Fruit fly (Drosophila melanogaster) whole organism, prepupa: ENCODE data around the gene mus101.

Experiments
- Blimp-1 ChIP-seq: fragments of 200-800 bp; sonication (Bioruptor generic); optimal IDR thresholded peaks from 3 replicates; lab custom pipeline; 2017; ENCODE audit warnings: missing biosample characterization, missing genetic modification characterization, mild to moderate bottlenecking, moderate library complexity, missing genetic modification reagents
- CG10631 ChIP-seq: fragments of 200-800 bp; sonication (Bioruptor generic); optimal IDR thresholded peaks from 2 replicates; lab custom pipeline; 2016; ENCODE audit warnings: missing biosample characterization, missing genetic modification characterization
- CG10669 ChIP-seq: fragments of 200-800 bp; sonication (Bioruptor generic); optimal IDR thresholded peaks from 3 replicates; lab custom pipeline; 2018; ENCODE audit warnings: missing biosample characterization, mild to moderate bottlenecking, missing genetic modification characterization, moderate library complexity
- CG15336 ChIP-seq: fragments of 200-800 bp; sonication (Bioruptor generic); IDR thresholded peaks from 2 replicates; pipeline ENCODE4 v1.3.6; 2022; ENCODE audit warnings: missing biosample characterization, missing genetic modification characterization
- CG16779 ChIP-seq: fragments of 200-800 bp; sonication (Bioruptor generic); optimal IDR thresholded peaks from 3 replicates; lab custom pipeline; 2017; ENCODE audit warnings: missing biosample characterization, mild to moderate bottlenecking, missing genetic modification characterization
- CG3032 ChIP-seq: fragments of 200-800 bp; optimal IDR thresholded peaks from 2 replicates; lab custom pipeline; 2019; ENCODE audit warnings: missing biosample characterization, mild to moderate bottlenecking, missing genetic modification characterization, moderate library complexity
- CG31627 ChIP-seq: fragments of 200-800 bp; sonication (Bioruptor generic); optimal IDR thresholded peaks from 3 replicates; lab custom pipeline; 2016; ENCODE audit warnings: missing biosample characterization, missing genetic modification characterization
- CG32006 ChIP-seq: fragments of 200-800 bp; sonication (Bioruptor generic); optimal IDR thresholded peaks from 3 replicates; lab custom pipeline; 2017; ENCODE audit warnings: missing biosample characterization, mild to moderate bottlenecking, missing genetic modification characterization
- CG3919 ChIP-seq: fragments of 200-800 bp; sonication (Bioruptor generic); optimal IDR thresholded peaks from 3 replicates; lab custom pipeline; 2016; ENCODE audit warnings: missing biosample characterization, missing genetic modification characterization
- CG4318 ChIP-seq: fragments of 200-800 bp; sonication (Bioruptor generic); optimal IDR thresholded peaks from 3 replicates; lab custom pipeline; 2017; ENCODE audit warnings: missing biosample characterization, mild to moderate bottlenecking, missing genetic modification characterization
- CG6276 ChIP-seq: fragments of 200-800 bp; sonication (Bioruptor generic); optimal IDR thresholded peaks from 2 replicates; lab custom pipeline; 2017; ENCODE audit warnings: missing biosample characterization, mild to moderate bottlenecking, missing genetic modification characterization
- CG6792 ChIP-seq: fragments of 200-800 bp; sonication (Bioruptor generic); optimal IDR thresholded peaks from 3 replicates; lab custom pipeline; 2016; ENCODE audit warnings: missing biosample characterization, missing genetic modification characterization
- CG6808 ChIP-seq: fragments of 200-800 bp; sonication (Bioruptor generic); optimal IDR thresholded peaks from 3 replicates; lab custom pipeline; 2017; ENCODE audit warnings: missing biosample characterization, missing genetic modification characterization, mild to moderate bottlenecking, moderate library complexity, missing genetic modification reagents
- CG6854 ChIP-seq: fragments of 200-800 bp; sonication (Bioruptor generic); optimal IDR thresholded peaks from 2 replicates; lab custom pipeline; 2017; ENCODE audit warnings: missing biosample characterization, mild to moderate bottlenecking, missing genetic modification characterization
- CG7368 ChIP-seq: fragments of 200-800 bp; sonication (Bioruptor generic); optimal IDR thresholded peaks from 3 replicates; lab custom pipeline; 2016; ENCODE audit warnings: missing biosample characterization, missing genetic modification characterization
- CG8632 ChIP-seq: fragments of 200-800 bp; sonication (Bioruptor generic); optimal IDR thresholded peaks from 3 replicates; lab custom pipeline; 2016; ENCODE audit warnings: missing biosample characterization, missing genetic modification characterization
- Eip78C ChIP-seq: fragments of 200-800 bp; sonication (Bioruptor generic); peaks from one replicate; lab custom pipeline; 2016; ENCODE audit warnings: missing biosample characterization, missing genetic modification characterization
- Ets96B ChIP-seq: fragments of 200-800 bp; optimal IDR thresholded peaks from 2 replicates; lab custom pipeline; 2019; ENCODE audit warnings: missing biosample characterization, mild to moderate bottlenecking, missing genetic modification characterization, moderate library complexity
- Gug ChIP-seq: fragments of 200-800 bp; sonication (Bioruptor generic); IDR thresholded peaks from 2 replicates; pipeline ENCODE4 v1.3.6; 2022; ENCODE audit warnings: missing biosample characterization, missing genetic modification characterization
- Hr4 ChIP-seq: fragments of 200-800 bp; sonication (Bioruptor generic); optimal IDR thresholded peaks from 3 replicates; lab custom pipeline; 2016; ENCODE audit warnings: missing biosample characterization, missing genetic modification characterization
- Lpt ChIP-seq: fragments of 200-800 bp; sonication (Bioruptor generic); optimal IDR thresholded peaks from 3 replicates; lab custom pipeline; 2016; ENCODE audit warnings: missing biosample characterization, missing genetic modification characterization
- OdsH ChIP-seq: fragments of 200-800 bp; sonication (Bioruptor generic); optimal IDR thresholded peaks from 3 replicates; lab custom pipeline; 2016; ENCODE audit warnings: missing biosample characterization, missing genetic modification characterization
- Smox ChIP-seq: fragments of 200-800 bp; sonication (Bioruptor generic); optimal IDR thresholded peaks from 3 replicates; lab custom pipeline; 2016; ENCODE audit warnings: missing biosample characterization, missing genetic modification characterization
- Sox102F ChIP-seq: fragments of 200-800 bp; sonication (Bioruptor generic); optimal IDR thresholded peaks from 2 replicates; lab custom pipeline; 2016; ENCODE audit warnings: missing biosample characterization, mild to moderate bottlenecking, missing genetic modification characterization
- Sox14 ChIP-seq: fragments of 200-800 bp; sonication (Bioruptor generic); optimal IDR thresholded peaks from 3 replicates; lab custom pipeline; 2016; ENCODE audit warnings: missing biosample characterization, missing genetic modification characterization
- achi ChIP-seq: fragments of 200-800 bp; sonication (Bioruptor generic); optimal IDR thresholded peaks from 3 replicates; lab custom pipeline; 2016; ENCODE audit warnings: missing biosample characterization, missing genetic modification characterization
- acj6 ChIP-seq: fragments of 200-800 bp; sonication (Bioruptor generic); optimal IDR thresholded peaks from 3 replicates; lab custom pipeline; 2016; ENCODE audit warnings: missing biosample characterization, missing genetic modification characterization
- cyc ChIP-seq: fragments of 200-800 bp; sonication (Bioruptor generic); optimal IDR thresholded peaks from 3 replicates; lab custom pipeline; 2016; ENCODE audit warnings: missing biosample characterization, missing genetic modification characterization
- dsx ChIP-seq: fragments of 200-800 bp; optimal IDR thresholded peaks from 3 replicates; lab custom pipeline; 2019; ENCODE audit warnings: missing biosample characterization, mild to moderate bottlenecking, missing genetic modification characterization, moderate library complexity; ENCODE audit not compliant: poor library complexity, severe bottlenecking
- eg ChIP-seq: fragments of 200-800 bp; sonication (Bioruptor generic); IDR thresholded peaks from 3 replicates; pipeline ENCODE4 v1.3.6; 2022; ENCODE audit warnings: missing biosample characterization, missing genetic modification characterization
- esn ChIP-seq: fragments of 200-800 bp; sonication (Bioruptor generic); optimal IDR thresholded peaks from 2 replicates; lab custom pipeline; 2016; ENCODE audit warnings: missing biosample characterization, mild to moderate bottlenecking, missing genetic modification characterization, moderate library complexity
- fd59A ChIP-seq: fragments of 200-800 bp; sonication (Bioruptor generic); optimal IDR thresholded peaks from 2 replicates; lab custom pipeline; 2017; ENCODE audit warnings: missing biosample characterization, mild to moderate bottlenecking, missing genetic modification characterization, missing genetic modification reagents
- fkh ChIP-seq: fragments of 200-800 bp; sonication (Bioruptor generic); optimal IDR thresholded peaks from 3 replicates; lab custom pipeline; 2017; ENCODE audit warnings: missing biosample characterization, mild to moderate bottlenecking, missing genetic modification characterization, moderate library complexity
- lz ChIP-seq: fragments of 200-800 bp; sonication (Bioruptor generic); optimal IDR thresholded peaks from 3 replicates; lab custom pipeline; 2016; ENCODE audit warnings: missing biosample characterization, missing genetic modification characterization
- pdm3 ChIP-seq: fragments of 200-800 bp; sonication (Bioruptor generic); optimal IDR thresholded peaks from 3 replicates; lab custom pipeline; 2016; ENCODE audit warnings: missing biosample characterization, missing genetic modification characterization
- spab ChIP-seq: fragments of 200-800 bp; sonication (Bioruptor generic); optimal IDR thresholded peaks from 2 replicates; lab custom pipeline; 2017; ENCODE audit warnings: missing biosample characterization, mild to moderate bottlenecking, missing genetic modification characterization, missing genetic modification reagents
- svp ChIP-seq: fragments of 200-800 bp; sonication (Bioruptor generic); peaks from one replicate; lab custom pipeline; 2016; ENCODE audit warnings: missing biosample characterization, missing genetic modification characterization
- topi ChIP-seq: fragments of 200-800 bp; sonication (Bioruptor generic); optimal IDR thresholded peaks from 3 replicates; lab custom pipeline; 2016; ENCODE audit warnings: missing biosample characterization, missing genetic modification characterization
- vri ChIP-seq: fragments of 200-800 bp; sonication (Bioruptor generic); optimal IDR thresholded peaks from 3 replicates; lab custom pipeline; 2016; ENCODE audit warnings: missing biosample characterization, mild to moderate bottlenecking, missing genetic modification characterization

Gene mus101

dm6 chrX:13679565-13679964 lies 42.5 kb upstream of the mus101 start (continued):
- peak; percentile 60 for TF ChIP-seq achi (GFP tag; lab: Kevin White, UChicago)
- TF ChIP-seq vri = peak; percentile 59
- peak; percentile 71 for TF ChIP-seq CG15336 (GFP tag; lab: Robert Waterston, UW)
- TF ChIP-seq esn = peak; percentile 79
- TF ChIP-seq CG32006 (GFP tag; lab: Kevin White, UChicago) = peak; percentile 64
- peak; percentile 32 for TF ChIP-seq Lpt (GFP tag; lab: Kevin White, UChicago)
- peak; percentile 6 for TF ChIP-seq CG7368 (GFP tag; lab: Kevin White, UChicago)
- TF ChIP-seq CG6276 (GFP tag; lab: Kevin White, UChicago) = peak; percentile 47
- TF ChIP-seq acj6 (GFP tag; lab: Kevin White, UChicago) = peak; percentile 56
- TF ChIP-seq CG3919 (GFP tag; lab: Kevin White, UChicago) = peak; percentile 62
- peak; percentile 65 for TF ChIP-seq CG10631 (GFP tag; lab: Kevin White, UChicago)
- TF ChIP-seq Hr4 = peak; percentile 58
- TF ChIP-seq Sox14 = peak; percentile 59
- TF ChIP-seq svp = peak; percentile 85
- TF ChIP-seq CG10669 (GFP tag; lab: Kevin White, UChicago) = peak; percentile 50
- TF ChIP-seq eg = peak; percentile 44; the same call in 2 of the 3 replicates
- TF ChIP-seq CG6792 (GFP tag; lab: Kevin White, UChicago) = peak; percentile 66
- peak; percentile 34 for TF ChIP-seq Ets96B (tag; lab: Kevin White, UChicago)
- TF ChIP-seq CG31627 (GFP tag; lab: Kevin White, UChicago) = peak; percentile 65
- TF ChIP-seq CG8632 (GFP tag; lab: Kevin White, UChicago) = peak; percentile 76
- peak; percentile 14 for TF ChIP-seq fkh (GFP tag; lab: Kevin White, UChicago)
- peak; percentile 12 for TF ChIP-seq dsx (GFP tag; lab: Kevin White, UChicago)

dm6 chrX:13680262-13680661 lies 41.8 kb upstream of the mus101 start, which contains the start of gene CG12177:
TSS of gene CG12177 (minus strand) at chrX:13680500.
- no peak for TF ChIP-seq svp
- peak; percentile 48 for TF ChIP-seq Eip78C (GFP tag; lab: Kevin White, UChicago)

- TF ChIP-seq fkh (GFP tag; lab: Kevin White, UChicago) = peak; percentile 40
- TF ChIP-seq Blimp-1 = no peak
- no peak for TF ChIP-seq CG15336 (GFP tag; lab: Robert Waterston, UW)
- no peak for TF ChIP-seq CG6854 (GFP tag; lab: Kevin White, UChicago)
- no peak for TF ChIP-seq pdm3 (GFP tag; lab: Kevin White, UChicago)
- TF ChIP-seq, all 60 proteins: peak for 1
These were observed 40.1 kb upstream of the mus101 start for dm6 chrX:13681906-13682305.

dm6 chrX:13682652-13683051 lies 39.4 kb upstream of the mus101 start, which contains the start of gene CG11158:
TSS of gene CG11158 (plus strand) at chrX:13682952.
- no peak for TF ChIP-seq topi
- peak; percentile 31 for TF ChIP-seq Eip78C (GFP tag; lab: Kevin White, UChicago)
- no peak for TF ChIP-seq esn

dm6 chrX:13691992-13692391 lies 30.1 kb upstream of the mus101 start, which contains the start of gene Nna1:
TSS of gene Nna1 (plus strand) at chrX:13692292.
- TF ChIP-seq Hr4 (no peak), Sox102F (GFP tag; lab: Kevin White, UChicago) (no peak)

- TF ChIP-seq Sox102F (GFP tag; lab: Kevin White, UChicago) = no peak
- no peak for TF ChIP-seq Blimp-1
- TF ChIP-seq CG10631 (GFP tag; lab: Kevin White, UChicago) = no peak
- TF ChIP-seq CG7368 (GFP tag; lab: Kevin White, UChicago) = no peak
- TF ChIP-seq cyc = no peak
- TF ChIP-seq CG4318 = no peak
- TF ChIP-seq CG16779 (tag; lab: Kevin White, UChicago) = no peak
- peak; percentile 55 for TF ChIP-seq Gug (GFP tag; lab: Robert Waterston, UW)
- TF ChIP-seq fd59A (GFP tag; lab: Kevin White, UChicago) = no peak
- TF ChIP-seq CG6808 (GFP tag; lab: Kevin White, UChicago) = no peak
- no peak for TF ChIP-seq OdsH (GFP tag; lab: Kevin White, UChicago)
- no peak for TF ChIP-seq Ets96B (tag; lab: Kevin White, UChicago)
- no peak for TF ChIP-seq topi
- TF ChIP-seq lz = no peak
- TF ChIP-seq CG8632 (GFP tag; lab: Kevin White, UChicago) = no peak
- no peak for TF ChIP-seq spab (GFP tag; lab: Kevin White, UChicago)
- no peak for TF ChIP-seq Smox (GFP tag; lab: Kevin White, UChicago)
- TF ChIP-seq achi (GFP tag; lab: Kevin White, UChicago) = no peak
- no peak for TF ChIP-seq CG3032 (tag; lab: Kevin White, UChicago)
- no peak for TF ChIP-seq CG6854 (GFP tag; lab: Kevin White, UChicago)
These were observed 23.2 kb upstream of the mus101 start for dm6 chrX:13698717-13699427.
